Fruit fly (Drosophila melanogaster) whole organism, embryonic: Measurements from ENCODE around the gene CG31800.

Experiments
- Asciz ChIP-seq: fragments of 200-800 bp; sonication (Bioruptor generic); optimal IDR thresholded peaks from 2 replicates; lab custom pipeline; 2017; ENCODE audit warnings: missing biosample characterization, mild to moderate bottlenecking, missing genetic modification characterization, missing genetic modification reagents
- Blimp-1 ChIP-seq: fragments of 200-800 bp; sonication (Bioruptor generic); optimal IDR thresholded peaks from 3 replicates; lab custom pipeline; 2018; ENCODE audit warnings: missing biosample characterization, missing genetic modification characterization, mild to moderate bottlenecking, moderate library complexity, missing genetic modification reagents
- CG10209 ChIP-seq: fragments of 200-800 bp; sonication (Bioruptor generic); optimal IDR thresholded peaks from 3 replicates; lab custom pipeline; 2017; ENCODE audit warnings: missing biosample characterization, mild to moderate bottlenecking, missing genetic modification characterization, missing genetic modification reagents
- CG10274 ChIP-seq: fragments of 200-800 bp; sonication (Bioruptor generic); optimal IDR thresholded peaks from 3 replicates; lab custom pipeline; 2017; ENCODE audit warnings: missing biosample characterization, mild to moderate bottlenecking, missing genetic modification characterization
- CG10321 ChIP-seq: fragments of 200-800 bp; sonication (Bioruptor generic); IDR thresholded peaks from 2 replicates; pipeline ENCODE4 v1.3.6; 2022; ENCODE audit warnings: missing biosample characterization, missing genetic modification characterization
- CG11504 ChIP-seq: fragments of 200-800 bp; sonication (Bioruptor generic); optimal IDR thresholded peaks from 3 replicates; lab custom pipeline; 2019; ENCODE audit warnings: missing biosample characterization, mild to moderate bottlenecking, missing genetic modification characterization, moderate library complexity
- CG17359 ChIP-seq: fragments of 200-800 bp; sonication (Bioruptor generic); optimal IDR thresholded peaks from 3 replicates; lab custom pipeline; 2018; ENCODE audit warnings: missing biosample characterization, mild to moderate bottlenecking, missing genetic modification characterization, moderate library complexity
- CG2116 ChIP-seq: fragments of 200-800 bp; sonication (Bioruptor generic); optimal IDR thresholded peaks from 3 replicates; lab custom pipeline; 2018; ENCODE audit warnings: missing biosample characterization, mild to moderate bottlenecking, missing genetic modification characterization
- CG6175 ChIP-seq: fragments of 200-800 bp; sonication (Bioruptor generic); IDR thresholded peaks from 3 replicates; pipeline ENCODE4 v1.3.6; 2022; ENCODE audit warnings: missing biosample characterization, missing genetic modification characterization
- CG7372 ChIP-seq: fragments of 200-800 bp; sonication (Bioruptor generic); IDR thresholded peaks from 2 replicates; pipeline ENCODE4 v1.3.6; 2022; ENCODE audit warnings: missing biosample characterization, missing genetic modification characterization
- CG7963 ChIP-seq: fragments of 200-800 bp; sonication (Bioruptor generic); IDR thresholded peaks from 3 replicates; pipeline ENCODE4 v1.3.6; 2022; ENCODE audit warnings: missing biosample characterization, missing genetic modification characterization; ENCODE audit not compliant: partially characterized antibody
- CG8944 ChIP-seq: fragments of 200-800 bp; sonication (Bioruptor generic); optimal IDR thresholded peaks from 3 replicates; lab custom pipeline; 2016; ENCODE audit warnings: missing biosample characterization, missing genetic modification characterization
- Deaf1 ChIP-seq: fragments of 200-800 bp; optimal IDR thresholded peaks from 3 replicates; lab custom pipeline; 2019; ENCODE audit warnings: missing biosample characterization, mild to moderate bottlenecking, missing genetic modification characterization, moderate library complexity
- Doc2 ChIP-seq: fragments of 200-800 bp; sonication (Bioruptor generic); IDR thresholded peaks from 2 replicates; pipeline ENCODE4 v1.3.6; 2022; ENCODE audit warnings: missing biosample characterization, missing genetic modification characterization
- Ets97D ChIP-seq: fragments of 200-800 bp; sonication (Bioruptor generic); optimal IDR thresholded peaks from 3 replicates; lab custom pipeline; 2016; ENCODE audit warnings: missing biosample characterization, missing genetic modification characterization
- HHEX ChIP-seq: fragments of 200-800 bp; sonication (Bioruptor generic); optimal IDR thresholded peaks from 3 replicates; lab custom pipeline; 2017; ENCODE audit warnings: missing biosample characterization, mild to moderate bottlenecking, missing genetic modification characterization, missing genetic modification reagents
- Hr3 ChIP-seq: fragments of 200-800 bp; sonication (Bioruptor generic); optimal IDR thresholded peaks from 3 replicates; lab custom pipeline; 2016; ENCODE audit warnings: missing biosample characterization, missing genetic modification characterization
- Kr ChIP-seq: fragments of 200-800 bp; sonication (Bioruptor generic); optimal IDR thresholded peaks from 2 replicates; lab custom pipeline; 2017; ENCODE audit warnings: missing biosample characterization, mild to moderate bottlenecking, missing genetic modification characterization
- MTF-1 ChIP-seq: fragments of 200-800 bp; sonication (Bioruptor generic); optimal IDR thresholded peaks from 2 replicates; lab custom pipeline; 2018; ENCODE audit warnings: missing biosample characterization, mild to moderate bottlenecking, missing genetic modification characterization, borderline replicate concordance
- Med ChIP-seq: fragments of 200-800 bp; sonication (Bioruptor generic); peaks from one replicate; lab custom pipeline; 2016; ENCODE audit warnings: missing biosample characterization, missing genetic modification characterization, mild to moderate bottlenecking, inconsistent platforms, moderate library complexity
- Neu2 ChIP-seq: fragments of 200-800 bp; sonication (Bioruptor generic); optimal IDR thresholded peaks from 3 replicates; lab custom pipeline; 2016; ENCODE audit warnings: missing biosample characterization, missing genetic modification characterization, borderline replicate concordance
- Nf-YC ChIP-seq: fragments of 200-800 bp; optimal IDR thresholded peaks from 3 replicates; lab custom pipeline; 2019; ENCODE audit warnings: missing biosample characterization, mild to moderate bottlenecking, missing genetic modification characterization, moderate library complexity
- Oaz ChIP-seq: fragments of 200-800 bp; sonication (Bioruptor generic); IDR thresholded peaks from 2 replicates; pipeline ENCODE4 v1.3.6; 2022; ENCODE audit warnings: missing biosample characterization, missing genetic modification characterization
- Sox102F ChIP-seq: fragments of 200-800 bp; sonication (Bioruptor generic); optimal IDR thresholded peaks from 2 replicates; lab custom pipeline; 2018; ENCODE audit warnings: missing biosample characterization, mild to moderate bottlenecking, missing genetic modification characterization, moderate library complexity
- Stat92E ChIP-seq, 3 experiments: fragments of >200 bp in 2 of 3; fragments of 200-800 bp in 1 of 3; sonication (Bioruptor generic) in 1 of 3; optimal IDR thresholded peaks; 2 replicates each; lab custom pipeline; 2017 to 2019; ENCODE audit warnings: missing biosample characterization in 3 of 3, missing genetic modification characterization in 3 of 3, mild to moderate bottlenecking in 1 of 3, moderate library complexity in 1 of 3
- cad ChIP-seq: fragments of >200 bp; optimal IDR thresholded peaks from 2 replicates; lab custom pipeline; 2017; ENCODE audit warnings: missing biosample characterization, missing genetic modification characterization
- ems ChIP-seq: fragments of 200-800 bp; sonication (Bioruptor generic); optimal IDR thresholded peaks from 3 replicates; lab custom pipeline; 2016; ENCODE audit warnings: missing biosample characterization, missing genetic modification characterization
- gcm ChIP-seq: fragments of 200-800 bp; sonication (Bioruptor generic); optimal IDR thresholded peaks from 2 replicates; lab custom pipeline; 2019; ENCODE audit warnings: missing biosample characterization, mild to moderate bottlenecking, missing genetic modification characterization, moderate library complexity
- gro ChIP-seq: fragments of 200-800 bp; sonication (Bioruptor generic); optimal IDR thresholded peaks from 2 replicates; lab custom pipeline; 2016; ENCODE audit warnings: missing biosample characterization, missing genetic modification characterization
- ind ChIP-seq: fragments of 200-800 bp; sonication (Bioruptor generic); optimal IDR thresholded peaks from 3 replicates; lab custom pipeline; 2016; ENCODE audit warnings: missing biosample characterization, missing genetic modification characterization
- jing ChIP-seq: fragments of 200-800 bp; sonication (Bioruptor generic); optimal IDR thresholded peaks from 2 replicates; lab custom pipeline; 2018; ENCODE audit warnings: missing biosample characterization, mild to moderate bottlenecking, missing genetic modification characterization
- kni ChIP-seq: fragments of 200-800 bp; sonication (Bioruptor generic); optimal IDR thresholded peaks from 3 replicates; lab custom pipeline; 2017; ENCODE audit warnings: mild to moderate bottlenecking, missing biosample characterization, missing genetic modification reagents, missing genetic modification characterization
- nmo ChIP-seq: fragments of 200-800 bp; sonication (Bioruptor generic); optimal IDR thresholded peaks from 2 replicates; lab custom pipeline; 2018; ENCODE audit warnings: missing biosample characterization, mild to moderate bottlenecking, missing genetic modification characterization, moderate library complexity
- onecut ChIP-seq: fragments of 200-800 bp; sonication (Bioruptor generic); IDR thresholded peaks from 2 replicates; pipeline ENCODE4 v1.3.6; 2022; ENCODE audit warnings: missing biosample characterization, missing genetic modification characterization
- pfk ChIP-seq: fragments of 200-800 bp; sonication (Bioruptor generic); optimal IDR thresholded peaks from 2 replicates; lab custom pipeline; 2018; ENCODE audit warnings: missing biosample characterization, mild to moderate bottlenecking, missing genetic modification characterization, moderate library complexity
- phol ChIP-seq: fragments of 200-800 bp; sonication (Bioruptor generic); optimal IDR thresholded peaks from 3 replicates; lab custom pipeline; 2018; ENCODE audit warnings: missing biosample characterization, mild to moderate bottlenecking, missing genetic modification characterization, moderate library complexity
- pnt ChIP-seq: fragments of 200-800 bp; sonication (Bioruptor generic); optimal IDR thresholded peaks from 3 replicates; lab custom pipeline; 2016; ENCODE audit warnings: missing biosample characterization, missing genetic modification characterization
- pum ChIP-seq: fragments of 200-800 bp; sonication (Bioruptor generic); optimal IDR thresholded peaks from 2 replicates; lab custom pipeline; 2016; ENCODE audit warnings: missing biosample characterization, missing genetic modification characterization
- sens ChIP-seq: fragments of 200-800 bp; sonication (Bioruptor generic); peaks from one replicate; lab custom pipeline; 2016; ENCODE audit warnings: missing biosample characterization, missing genetic modification characterization
- shn ChIP-seq: fragments of 200-800 bp; sonication (Bioruptor generic); optimal IDR thresholded peaks from 3 replicates; lab custom pipeline; 2016; ENCODE audit warnings: missing biosample characterization, missing genetic modification characterization
- slbo ChIP-seq: fragments of 200-800 bp; sonication (Bioruptor generic); IDR thresholded peaks from 2 replicates; pipeline ENCODE4 v1.3.6; 2022; ENCODE audit warnings: missing biosample characterization, missing genetic modification characterization
- unpg ChIP-seq: fragments of 200-800 bp; sonication (Bioruptor generic); optimal IDR thresholded peaks from 3 replicates; lab custom pipeline; 2018; ENCODE audit warnings: missing biosample characterization, mild to moderate bottlenecking, missing genetic modification characterization, moderate library complexity

Gene CG31800

dm6 chr2L:19079742-19080141 lies 45.4 kb upstream of the CG31800 start (continued):
- TF ChIP-seq HHEX (GFP tag; lab: Kevin White, UChicago) = no peak
- TF ChIP-seq CG8944 (GFP tag; lab: Kevin White, UChicago) = no peak
- TF ChIP-seq CG10209 = no peak
- no peak for TF ChIP-seq pnt (GFP tag; lab: Kevin White, UChicago)
- peak; percentile 61 for TF ChIP-seq Med
- no peak for TF ChIP-seq Stat92E (GFP tag; optimal IDR thresholded peaks at IDR 0.05; lab: Kevin White, UChicago)
- TF ChIP-seq MTF-1 = peak; percentile 27
- no peak for TF ChIP-seq kni
- no peak for TF ChIP-seq CG7963 (GFP tag; lab: Robert Waterston, UW)
- no peak for TF ChIP-seq CG10321 (GFP tag; lab: Robert Waterston, UW)
- TF ChIP-seq Asciz = peak; percentile 31
- TF ChIP-seq Oaz (GFP tag; lab: Robert Waterston, UW) = no peak
- no peak for TF ChIP-seq Neu2
- TF ChIP-seq Ets97D = peak; percentile 59
- no peak for TF ChIP-seq CG2116
- no peak for TF ChIP-seq pfk (GFP tag; lab: Kevin White, UChicago)
- TF ChIP-seq shn (GFP tag; lab: Kevin White, UChicago) = no peak
- TF ChIP-seq Doc2 (GFP tag; lab: Robert Waterston, UW) = no peak
- TF ChIP-seq unpg (GFP tag; lab: Kevin White, UChicago) = peak; percentile 10
- TF ChIP-seq slbo = 0 out of 2 replicates have a peak, but pooled peaks have one; percentile 10

dm6 chr2L:19078928-19079327 lies 44.6 kb upstream of the CG31800 start, which contains the start of gene CG10700:
Gene CG10700 (minus strand): TSS chr2L:19079028.
- TF ChIP-seq CG17359 (tag; lab: Kevin White, UChicago) (no peak), CG7372 (GFP tag; lab: Robert Waterston, UW) (no peak), Nf-YC (tag; lab: Kevin White, UChicago) (no peak), Hr3 (no peak), CG6175 (GFP tag; lab: Robert Waterston, UW) (no peak), gro (no peak), pum (no peak)

dm6 chr2L:19074099-19074828 lies 39.9 kb upstream of the CG31800 start, which contains the start of gene CG17572:
Gene CG17572 (minus strand): TSS chr2L:19074149.
- TF ChIP-seq nmo (GFP tag; lab: Kevin White, UChicago) (peak; percentile 9), ind (GFP tag; lab: Kevin White, UChicago) (no peak), gcm (GFP tag; lab: Kevin White, UChicago) (no peak), Deaf1 (no peak), sens (GFP tag; lab: Kevin White, UChicago) (peak; percentile 80), Sox102F (GFP tag; lab: Kevin White, UChicago) (peak; percentile 9), Blimp-1 (GFP tag; lab: Kevin White, UChicago) (peak; percentile 60), jing (GFP tag; lab: Kevin White, UChicago) (no peak), Kr (GFP tag; lab: Kevin White, UChicago) (no peak), cad (GFP tag; lab: Kevin White, UChicago) (no peak), ems (GFP tag; lab: Kevin White, UChicago) (no peak), CG10274 (GFP tag; lab: Kevin White, UChicago) (peak; percentile 88), CG11504 (peak; percentile 23), onecut (no peak), phol (peak; percentile 9)
